Worm (Caenorhabditis elegans): Measurements from ENCODE around the gene K07C11.7.

The K07C11.7 gene

DNA sequence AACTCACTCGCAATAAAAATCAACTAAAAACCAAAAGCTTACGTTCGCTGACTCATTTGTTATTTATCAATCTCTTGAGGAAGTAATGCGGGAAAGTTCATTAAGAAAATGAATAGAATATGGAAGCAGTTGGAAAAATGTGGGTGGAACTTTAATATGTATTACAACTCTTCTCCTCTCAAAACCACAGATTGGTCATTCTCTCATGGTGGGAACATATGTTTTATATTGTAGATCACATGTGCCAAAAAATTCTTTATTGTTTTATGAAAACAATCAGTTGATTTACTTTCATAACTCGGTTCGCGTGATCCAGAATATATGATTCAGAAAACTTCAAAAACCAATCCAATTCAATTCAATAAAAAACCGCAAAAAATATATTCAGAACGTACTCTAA is 42.1 kb downstream of the K07C11.7 start:
- TF ChIP-seq mep-1 (tag; optimal IDR thresholded peaks at IDR 0.05) (no peak), nhr-20 (tag; optimal IDR thresholded peaks at IDR 0.05) (no peak), dsc-1 (tag; optimal IDR thresholded peaks at IDR 0.05) (peak; percentile 91), dpl-1 (GFP tag; optimal IDR thresholded peaks at IDR 0.05) (no peak), skn-1 (tag; optimal IDR thresholded peaks at IDR 0.05) (no peak), fkh-4 (tag; optimal IDR thresholded peaks at IDR 0.05; ENCODE audit: borderline replicate concordance) (peak; percentile 69), nhr-12 (tag; optimal IDR thresholded peaks at IDR 0.05) (no peak), ces-1 (GFP tag; optimal IDR thresholded peaks at IDR 0.05) (no peak), nhr-71 (tag; optimal IDR thresholded peaks at IDR 0.05) (no peak), mab-9 (GFP tag; IDR thresholded peaks at IDR 0.05) (no peak), sox-4 (tag; optimal IDR thresholded peaks at IDR 0.05) (no peak)

DNA sequence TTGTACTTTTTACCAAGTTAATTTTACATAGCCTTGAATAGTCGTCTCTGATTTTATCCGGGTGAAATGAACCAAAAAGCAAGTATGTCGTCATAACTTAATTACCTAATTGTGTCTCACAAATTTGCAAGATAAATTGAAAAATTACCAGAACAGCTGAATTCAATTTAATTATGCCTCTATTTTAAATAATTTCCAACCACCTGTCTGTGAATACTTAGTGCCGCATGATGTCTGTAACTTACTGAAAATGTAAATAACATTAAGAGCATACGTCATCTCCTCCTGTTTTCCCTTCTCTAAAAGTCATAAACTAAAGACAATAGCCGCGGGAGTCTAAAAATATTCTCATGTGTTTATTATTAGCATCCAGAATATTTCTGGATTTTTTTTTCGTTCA is 43.5 kb downstream of the K07C11.7 start:
- no peak for TF ChIP-seq lin-15B (tag; optimal IDR thresholded peaks at IDR 0.05)
- peak; percentile 41 for TF ChIP-seq nhr-71 (tag; optimal IDR thresholded peaks at IDR 0.05)
- peak; percentile 49 for TF ChIP-seq dsc-1 (tag; optimal IDR thresholded peaks at IDR 0.05)
- no peak for TF ChIP-seq pag-3 (tag; optimal IDR thresholded peaks at IDR 0.05; ENCODE audit: borderline replicate concordance, insufficient read depth)
- no peak for TF ChIP-seq mef-2 (tag; optimal IDR thresholded peaks at IDR 0.05)
- no peak for TF ChIP-seq hlh-17 (GFP tag; optimal IDR thresholded peaks at IDR 0.05; ENCODE audit: borderline replicate concordance)
- TF ChIP-seq unc-130 (tag; optimal IDR thresholded peaks at IDR 0.05) = no peak
- no peak for TF ChIP-seq C04F5.9 (tag; optimal IDR thresholded peaks at IDR 0.05)
- TF ChIP-seq nhr-12 (tag; optimal IDR thresholded peaks at IDR 0.05) = no peak
- TF ChIP-seq efl-1 (optimal IDR thresholded peaks at IDR 0.05) = no peak
- no peak for TF ChIP-seq efl-1 (GFP tag; optimal IDR thresholded peaks at IDR 0.05 in 1 of 2)
- TF ChIP-seq swsn-7 (tag; optimal IDR thresholded peaks at IDR 0.05) = no peak
- TF ChIP-seq nhr-47 (tag; optimal IDR thresholded peaks at IDR 0.05) = peak; percentile 53
- TF ChIP-seq snu-23 (GFP tag; optimal IDR thresholded peaks at IDR 0.05) = no peak
- peak; percentile 74 for TF ChIP-seq ceh-8 (GFP tag; optimal IDR thresholded peaks at IDR 0.05)
- no peak for TF ChIP-seq ceh-63 (GFP tag; optimal IDR thresholded peaks at IDR 0.05)
- TF ChIP-seq fkh-8 (tag; optimal IDR thresholded peaks at IDR 0.05) = peak; percentile 52
- TF ChIP-seq hlh-4 (tag; optimal IDR thresholded peaks at IDR 0.05) = peak; percentile 77
- TF ChIP-seq nhr-11 (tag; optimal IDR thresholded peaks at IDR 0.05) = no peak
- TF ChIP-seq pqm-1 (tag; optimal IDR thresholded peaks at IDR 0.05) = no peak
- no peak for TF ChIP-seq fkh-4 (tag; optimal IDR thresholded peaks at IDR 0.05; ENCODE audit: borderline replicate concordance)
- no peak for TF ChIP-seq snpc-4 (tag; optimal IDR thresholded peaks at IDR 0.05)
- no peak for TF ChIP-seq lin-35 (GFP tag; optimal IDR thresholded peaks at IDR 0.05)

DNA sequence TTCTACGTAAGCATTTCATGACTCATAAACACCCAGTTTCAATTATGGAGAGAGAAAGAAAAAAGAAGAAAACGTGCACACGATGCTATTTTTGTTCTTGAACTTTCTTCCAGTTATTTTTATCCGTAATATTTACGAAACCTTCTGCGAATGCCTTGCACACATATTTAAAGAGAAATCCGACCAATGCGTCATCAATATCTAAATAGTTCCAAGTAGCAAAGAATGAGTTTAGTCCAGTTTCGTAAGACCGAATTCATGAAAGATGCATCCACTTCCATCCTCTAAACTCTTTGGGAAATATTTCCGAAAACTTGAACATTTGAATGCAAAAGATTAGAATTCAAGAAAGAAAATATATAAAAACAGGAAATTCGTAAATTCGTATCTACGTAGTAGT is 44.6 kb downstream of the K07C11.7 start:
- TF ChIP-seq jun-1 (tag; optimal IDR thresholded peaks at IDR 0.05) = no peak
- peak; percentile 19 for TF ChIP-seq fkh-4 (tag; optimal IDR thresholded peaks at IDR 0.05; ENCODE audit: borderline replicate concordance)
- peak; percentile 30 for TF ChIP-seq nhr-71 (tag; optimal IDR thresholded peaks at IDR 0.05)
- TF ChIP-seq dsc-1 (tag; optimal IDR thresholded peaks at IDR 0.05) = peak; percentile 27
- no peak for TF ChIP-seq isw-1 (GFP tag; IDR thresholded peaks at IDR 0.05)
- no peak for TF ChIP-seq nhr-47 (tag; optimal IDR thresholded peaks at IDR 0.05)
- peak; percentile 9 for TF ChIP-seq egl-13 (tag; optimal IDR thresholded peaks at IDR 0.05)
- TF ChIP-seq unc-86 (tag; optimal IDR thresholded peaks at IDR 0.05) = peak; percentile 63

DNA sequence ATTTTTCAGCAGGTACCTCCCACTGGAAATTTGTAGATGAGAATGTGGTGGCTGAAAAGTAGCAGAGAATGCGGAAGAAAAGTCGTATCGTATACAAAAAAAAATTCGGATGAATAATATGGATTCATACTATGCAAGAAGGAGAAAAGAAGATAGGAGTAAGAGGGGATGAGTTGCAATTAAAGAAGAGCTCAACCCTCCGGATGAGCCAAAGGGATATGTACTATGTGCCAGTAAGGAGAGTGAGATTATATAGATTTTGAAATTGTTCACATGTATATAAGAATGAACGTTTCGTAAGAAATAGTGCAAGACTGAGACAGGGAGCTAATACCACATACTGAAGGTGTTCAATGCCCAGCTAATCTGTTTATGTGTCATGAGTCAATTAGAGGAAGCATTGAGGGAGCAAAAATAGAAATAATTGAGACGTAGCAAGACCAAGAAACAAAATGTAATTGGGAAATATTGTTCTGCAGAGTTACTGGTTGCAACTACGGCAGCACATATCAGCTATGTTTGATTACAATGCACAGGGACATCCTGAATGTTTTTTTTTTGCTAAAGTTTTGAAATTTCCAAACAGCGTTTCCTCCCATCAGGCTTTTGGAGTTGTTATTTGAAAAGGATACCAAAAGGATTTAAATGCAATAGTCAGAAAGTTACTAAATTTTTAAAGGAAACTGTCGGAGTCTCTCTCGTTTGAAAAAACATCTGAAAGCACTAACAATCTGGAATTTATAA is 45.4 kb downstream of the K07C11.7 start, which contains the start of gene F20D6.8:
TSS of gene F20D6.8 (minus strand) at position 51 of the 744 bp plus-strand sequence.
- TF ChIP-seq dsc-1 (tag; optimal IDR thresholded peaks at IDR 0.05) (peak; percentile 80), pax-3 (tag; optimal IDR thresholded peaks at IDR 0.05) (no peak)

Measured in whole organism, L1 larva.